Worm (Caenorhabditis elegans): ENCODE measurements around the gene col-68.

The col-68 gene

DNA sequence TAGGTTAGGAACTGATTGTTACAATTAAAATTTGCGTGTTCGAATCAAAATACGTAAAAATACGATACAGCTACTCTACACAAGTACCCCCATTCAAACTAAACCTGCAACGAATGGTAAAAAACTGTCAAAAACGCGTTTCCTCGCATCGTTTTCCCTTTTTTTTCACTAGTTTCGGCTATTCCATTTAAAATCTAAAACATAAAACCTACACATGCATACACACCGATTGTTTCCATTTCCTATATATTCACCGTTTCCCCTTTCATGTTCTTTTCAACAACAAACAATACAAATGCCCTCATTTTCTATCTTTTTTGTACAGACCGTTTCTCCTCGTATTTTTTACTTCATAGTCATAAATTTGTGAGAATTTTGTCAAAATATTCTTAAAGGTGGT, 35.6 kb upstream of the col-68 start:
- no peak for TF ChIP-seq ceh-39 (tag; optimal IDR thresholded peaks at IDR 0.05)
- TF ChIP-seq elt-3 (tag; optimal IDR thresholded peaks at IDR 0.05) = no peak
- TF ChIP-seq lsy-2 (tag; optimal IDR thresholded peaks at IDR 0.05) = no peak
- TF ChIP-seq blmp-1 (tag; optimal IDR thresholded peaks at IDR 0.05) = no peak
- no peak for TF ChIP-seq mls-2 (tag; optimal IDR thresholded peaks at IDR 0.05)
- TF ChIP-seq mep-1 (tag; optimal IDR thresholded peaks at IDR 0.05) = no peak
- no peak for TF ChIP-seq unc-120 (tag; optimal IDR thresholded peaks at IDR 0.05; ENCODE audit: poor library complexity, severe bottlenecking)
- no peak for TF ChIP-seq snpc-4 (tag; optimal IDR thresholded peaks at IDR 0.05)
- TF ChIP-seq ztf-11 (tag; optimal IDR thresholded peaks at IDR 0.05) = no peak
- no peak for TF ChIP-seq elt-1 (tag; optimal IDR thresholded peaks at IDR 0.05; ENCODE audit: borderline replicate concordance, insufficient read depth)
- TF ChIP-seq nhr-28 (tag; optimal IDR thresholded peaks at IDR 0.05) = no peak

- TF ChIP-seq lin-13 (tag; optimal IDR thresholded peaks at IDR 0.05) (no peak), mep-1 (tag; optimal IDR thresholded peaks at IDR 0.05) (no peak), bed-3 (GFP tag; optimal IDR thresholded peaks at IDR 0.05) (no peak), hlh-1 (tag; optimal IDR thresholded peaks at IDR 0.05) (no peak), ham-2 (GFP tag; optimal IDR thresholded peaks at IDR 0.05) (no peak), sptf-1 (tag; optimal IDR thresholded peaks at IDR 0.05) (no peak), nhr-28 (tag; optimal IDR thresholded peaks at IDR 0.05) (no peak)
Measured at ce11 chrII:69354-69753, 35.0 kb upstream of the col-68 start, which contains the start of gene egl-26. Gene egl-26, plus strand, starts transcription at chrII:69654.

ce11 chrII:73329-73728, 31.0 kb upstream of the col-68 start:
- TF ChIP-seq lin-13 (tag; optimal IDR thresholded peaks at IDR 0.05) = no peak
- peak; percentile 97 for TF ChIP-seq ces-1 (GFP tag; optimal IDR thresholded peaks at IDR 0.05)

- TF ChIP-seq ces-1 (GFP tag; optimal IDR thresholded peaks at IDR 0.05) = peak; percentile 76
- TF ChIP-seq ztf-11 (tag; optimal IDR thresholded peaks at IDR 0.05) = no peak
Measured at ce11 chrII:73892-74291, 30.4 kb upstream of the col-68 start.

DNA sequence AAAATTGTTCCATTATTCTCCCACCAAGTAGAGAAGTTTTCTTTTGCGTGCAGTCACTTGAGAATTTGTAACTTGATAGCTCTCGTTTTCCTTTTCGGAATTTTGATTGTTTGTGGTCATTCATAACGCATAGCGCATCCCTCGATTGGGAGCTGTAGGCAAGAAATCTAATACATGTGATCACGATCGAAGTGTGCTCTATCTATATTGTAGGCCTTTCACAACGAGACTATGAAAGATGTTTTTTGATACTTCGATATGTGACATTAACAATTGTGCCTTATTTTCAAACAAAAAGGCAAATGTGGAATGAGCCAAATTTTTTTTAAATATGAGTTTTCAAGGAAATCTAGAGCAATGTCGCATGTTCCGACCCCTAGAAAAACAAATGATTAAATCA, 28.5 kb upstream of the col-68 start:
- TF ChIP-seq nhr-76 (tag; optimal IDR thresholded peaks at IDR 0.05) (no peak), ceh-83 (GFP tag; optimal IDR thresholded peaks at IDR 0.05) (no peak), nhr-28 (tag; optimal IDR thresholded peaks at IDR 0.05) (no peak), sptf-1 (tag; optimal IDR thresholded peaks at IDR 0.05) (no peak), lin-13 (tag; optimal IDR thresholded peaks at IDR 0.05) (no peak), unc-120 (tag; optimal IDR thresholded peaks at IDR 0.05; ENCODE audit: poor library complexity, severe bottlenecking) (no peak), ztf-11 (tag; optimal IDR thresholded peaks at IDR 0.05) (no peak), pha-4 (tag; optimal IDR thresholded peaks at IDR 0.05) (no peak), ceh-39 (tag; optimal IDR thresholded peaks at IDR 0.05) (no peak), lin-32 (GFP tag; optimal IDR thresholded peaks at IDR 0.05) (no peak), snpc-4 (tag; optimal IDR thresholded peaks at IDR 0.05) (no peak), nhr-2 (tag; optimal IDR thresholded peaks at IDR 0.05) (no peak)

DNA sequence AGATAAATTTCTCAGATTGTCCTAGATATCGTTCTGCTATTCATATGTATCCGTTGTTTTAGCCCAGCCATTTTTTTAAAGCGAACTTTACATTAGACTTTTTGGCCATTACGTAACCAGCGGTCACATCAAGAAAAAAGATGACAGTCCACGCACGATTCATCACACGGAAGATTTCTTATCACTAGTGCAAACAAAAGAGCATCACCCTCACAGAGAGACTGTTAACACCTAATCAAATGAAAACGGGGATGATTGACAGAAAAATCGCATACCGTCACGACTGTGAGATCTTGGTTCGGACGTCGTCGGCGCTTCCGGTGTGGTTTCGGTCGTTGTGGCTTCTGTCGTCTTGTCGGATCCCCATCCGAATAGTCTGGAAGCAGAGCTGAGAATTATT, 27.7 kb upstream of the col-68 start:
- TF ChIP-seq nhr-28 (tag; optimal IDR thresholded peaks at IDR 0.05) (no peak), nhr-12 (tag; optimal IDR thresholded peaks at IDR 0.05) (no peak), ham-2 (GFP tag; optimal IDR thresholded peaks at IDR 0.05) (no peak), zip-8 (tag; optimal IDR thresholded peaks at IDR 0.05) (no peak), snpc-4 (tag; optimal IDR thresholded peaks at IDR 0.05) (no peak), nhr-2 (tag; optimal IDR thresholded peaks at IDR 0.05) (no peak)

- TF ChIP-seq mab-5 (tag; optimal IDR thresholded peaks at IDR 0.05) (no peak), nhr-28 (tag; optimal IDR thresholded peaks at IDR 0.05) (no peak), sem-2 (GFP tag; optimal IDR thresholded peaks at IDR 0.05) (no peak), pha-4 (tag; optimal IDR thresholded peaks at IDR 0.05) (no peak), ceh-43 (GFP tag; optimal IDR thresholded peaks at IDR 0.05) (no peak), mep-1 (tag; optimal IDR thresholded peaks at IDR 0.05) (no peak), elt-3 (tag; optimal IDR thresholded peaks at IDR 0.05) (no peak), snpc-4 (tag; optimal IDR thresholded peaks at IDR 0.05) (no peak), sptf-1 (tag; optimal IDR thresholded peaks at IDR 0.05) (no peak), unc-39 (tag; optimal IDR thresholded peaks at IDR 0.05) (no peak), ztf-11 (tag; optimal IDR thresholded peaks at IDR 0.05) (no peak), elt-1 (tag; optimal IDR thresholded peaks at IDR 0.05; ENCODE audit: borderline replicate concordance, insufficient read depth) (no peak), ceh-83 (GFP tag; optimal IDR thresholded peaks at IDR 0.05) (no peak), bed-3 (GFP tag; optimal IDR thresholded peaks at IDR 0.05) (no peak), cnd-1 (tag; optimal IDR thresholded peaks at IDR 0.05) (no peak), nhr-12 (tag; optimal IDR thresholded peaks at IDR 0.05) (no peak), zip-8 (tag; optimal IDR thresholded peaks at IDR 0.05) (no peak), hlh-1 (tag; optimal IDR thresholded peaks at IDR 0.05) (no peak), tbx-8 (GFP tag; optimal IDR thresholded peaks at IDR 0.05) (no peak)
Measured at ce11 chrII:79166-79565, 25.2 kb upstream of the col-68 start, which contains the start of gene C23H3.9. Gene C23H3.9, minus strand, starts transcription at chrII:79266.

Data from whole organism, mixed stage, embryonic.